Worm (Caenorhabditis elegans): Measurements from ENCODE around the gene F14H3.14.

F14H3.14 gene

ce11 chrV:16022600-16022999, 40.1 kb downstream of the F14H3.14 start (continued):
- TF ChIP-seq ces-1 (GFP tag; optimal IDR thresholded peaks at IDR 0.05) (no peak), dsc-1 (tag; optimal IDR thresholded peaks at IDR 0.05) (peak; percentile 52), jun-1 (tag; optimal IDR thresholded peaks at IDR 0.05) (no peak), alr-1 (tag; optimal IDR thresholded peaks at IDR 0.05; ENCODE audit: borderline replicate concordance) (no peak), mep-1 (tag; optimal IDR thresholded peaks at IDR 0.05) (no peak), zag-1 (tag; optimal IDR thresholded peaks at IDR 0.05) (no peak), lin-13 (GFP tag; optimal IDR thresholded peaks at IDR 0.05) (no peak), hpl-2 (GFP tag; optimal IDR thresholded peaks at IDR 0.05) (no peak), nhr-84 (tag; optimal IDR thresholded peaks at IDR 0.05) (no peak), C04F5.9 (tag; optimal IDR thresholded peaks at IDR 0.05) (no peak), nhr-12 (tag; optimal IDR thresholded peaks at IDR 0.05) (no peak), aha-1 (tag; optimal IDR thresholded peaks at IDR 0.05) (no peak), mab-9 (GFP tag; IDR thresholded peaks at IDR 0.05) (no peak), nhr-11 (tag; optimal IDR thresholded peaks at IDR 0.05) (no peak), mef-2 (tag; optimal IDR thresholded peaks at IDR 0.05) (no peak), egl-27 (tag; optimal IDR thresholded peaks at IDR 0.05) (no peak), unc-98 (GFP tag; IDR thresholded peaks at IDR 0.05) (peak; percentile 66), efl-3 (GFP tag; optimal IDR thresholded peaks at IDR 0.05) (no peak), lir-3 (tag; optimal IDR thresholded peaks at IDR 0.05; ENCODE audit: poor library complexity) (peak; percentile 84), egl-13 (tag; optimal IDR thresholded peaks at IDR 0.05) (no peak), pag-3 (tag; optimal IDR thresholded peaks at IDR 0.05; ENCODE audit: borderline replicate concordance, insufficient read depth) (no peak), elt-3 (tag; optimal IDR thresholded peaks at IDR 0.05) (no peak), lin-14 (GFP tag; optimal IDR thresholded peaks at IDR 0.05) (no peak), sox-4 (tag; optimal IDR thresholded peaks at IDR 0.05) (peak; percentile 51), unc-62 (GFP tag; optimal IDR thresholded peaks at IDR 0.05) (no peak), unc-86 (tag; optimal IDR thresholded peaks at IDR 0.05) (no peak), ztf-11 (tag; optimal IDR thresholded peaks at IDR 0.05) (peak in 1 of 2 experiments; percentile 82), grh-1 (GFP tag; IDR thresholded peaks at IDR 0.05) (no peak), skn-1 (tag; optimal IDR thresholded peaks at IDR 0.05) (peak; percentile 25), efl-1 (optimal IDR thresholded peaks at IDR 0.05) (peak; percentile 92 to 95), efl-1 (GFP tag; optimal IDR thresholded peaks at IDR 0.05 in 1 of 2) (peak; percentile 92 to 99), ceh-88 (GFP tag; IDR thresholded peaks at IDR 0.05) (no peak), fkh-8 (tag; optimal IDR thresholded peaks at IDR 0.05) (no peak), Y116A8C.19 (tag; optimal IDR thresholded peaks at IDR 0.05; ENCODE audit: borderline replicate concordance) (peak; percentile 30), nhr-76 (tag; optimal IDR thresholded peaks at IDR 0.05) (no peak)

ce11 chrV:16020042-16020441, 42.6 kb downstream of the F14H3.14 start, which contains the start of gene srx-44:
TSS of gene srx-44 (plus strand) at chrV:16020342.
- TF ChIP-seq C16A3.4 (tag; optimal IDR thresholded peaks at IDR 0.05) (no peak), lir-3 (tag; optimal IDR thresholded peaks at IDR 0.05; ENCODE audit: poor library complexity) (no peak), xbp-1 (tag; optimal IDR thresholded peaks at IDR 0.05) (no peak), blmp-1 (tag; optimal IDR thresholded peaks at IDR 0.05) (no peak), pqm-1 (tag; optimal IDR thresholded peaks at IDR 0.05) (no peak), aha-1 (tag; optimal IDR thresholded peaks at IDR 0.05) (no peak), zip-4 (GFP tag; optimal IDR thresholded peaks at IDR 0.05) (no peak), fkh-4 (tag; optimal IDR thresholded peaks at IDR 0.05; ENCODE audit: borderline replicate concordance) (no peak), zag-1 (tag; optimal IDR thresholded peaks at IDR 0.05) (no peak), sup-37 (GFP tag; optimal IDR thresholded peaks at IDR 0.05) (no peak), ama-1 (optimal IDR thresholded peaks at IDR 0.05) (no peak), fos-1 (tag; optimal IDR thresholded peaks at IDR 0.05) (no peak), mdl-1 (tag; optimal IDR thresholded peaks at IDR 0.05) (no peak)
